Fruit fly (Drosophila melanogaster) whole organism, embryonic: ENCODE measurements around the gene UK114.

Experiments used
- Adf1 ChIP-seq: fragments of 200-800 bp; sonication (Bioruptor generic); IDR thresholded peaks from 2 replicates; pipeline ENCODE4 v1.3.6; 2022; ENCODE audit warnings: missing biosample characterization, missing genetic modification characterization
- C15 ChIP-seq: fragments of 200-800 bp; sonication (Bioruptor generic); IDR thresholded peaks from 3 replicates; pipeline ENCODE4 v1.3.6; 2022; ENCODE audit warnings: missing biosample characterization, missing genetic modification characterization
- CG10267 ChIP-seq: fragments of 200-800 bp; sonication (Bioruptor generic); optimal IDR thresholded peaks from 2 replicates; lab custom pipeline; 2018; ENCODE audit warnings: missing biosample characterization, mild to moderate bottlenecking, missing genetic modification characterization, moderate library complexity
- CG10959 ChIP-seq: fragments of 200-800 bp; sonication (Bioruptor generic); IDR thresholded peaks from 2 replicates; pipeline ENCODE4 v1.3.6; 2022; ENCODE audit warnings: missing biosample characterization, missing genetic modification characterization
- CG11560 ChIP-seq: fragments of 200-800 bp; sonication (Bioruptor generic); IDR thresholded peaks from 3 replicates; pipeline ENCODE4 v1.3.6; 2022; ENCODE audit warnings: missing biosample characterization, missing genetic modification characterization
- CG12391 ChIP-seq: fragments of 200-800 bp; sonication (Bioruptor generic); optimal IDR thresholded peaks from 3 replicates; lab custom pipeline; 2018; ENCODE audit warnings: missing biosample characterization, mild to moderate bottlenecking, missing genetic modification characterization, moderate library complexity
- CG12942 ChIP-seq: fragments of 200-800 bp; sonication (Bioruptor generic); optimal IDR thresholded peaks from 3 replicates; lab custom pipeline; 2016; ENCODE audit warnings: missing biosample characterization, missing genetic modification characterization
- CG13894 ChIP-seq: fragments of 200-800 bp; sonication (Bioruptor generic); optimal IDR thresholded peaks from 3 replicates; lab custom pipeline; 2018; ENCODE audit warnings: missing biosample characterization, mild to moderate bottlenecking, missing genetic modification characterization, moderate library complexity
- CG14014 ChIP-seq: fragments of 200-800 bp; sonication (Bioruptor generic); IDR thresholded peaks from 2 replicates; pipeline ENCODE4 v1.3.6; 2022; ENCODE audit warnings: missing biosample characterization, missing genetic modification characterization
- CG1603 ChIP-seq: fragments of 200-800 bp; sonication (Bioruptor generic); optimal IDR thresholded peaks from 2 replicates; lab custom pipeline; 2019; ENCODE audit warnings: missing biosample characterization, mild to moderate bottlenecking, missing genetic modification characterization, moderate library complexity
- CG18011 ChIP-seq: fragments of 200-800 bp; sonication (Bioruptor generic); optimal IDR thresholded peaks from 2 replicates; lab custom pipeline; 2017; ENCODE audit warnings: missing biosample characterization, missing genetic modification characterization, mild to moderate bottlenecking, moderate library complexity, missing genotype
- CG1832 ChIP-seq: fragments of 200-800 bp; sonication (Bioruptor generic); optimal IDR thresholded peaks from 2 replicates; lab custom pipeline; 2017; ENCODE audit warnings: missing biosample characterization, mild to moderate bottlenecking, missing genetic modification characterization, inconsistent platforms
- CG18619 ChIP-seq: fragments of 200-800 bp; sonication (Bioruptor generic); optimal IDR thresholded peaks from 3 replicates; lab custom pipeline; 2017; ENCODE audit warnings: missing biosample characterization, mild to moderate bottlenecking, missing genetic modification characterization
- CG2129 ChIP-seq: fragments of 200-800 bp; sonication (Bioruptor generic); IDR thresholded peaks from 2 replicates; pipeline ENCODE4 v1.3.6; 2022; ENCODE audit warnings: missing biosample characterization, missing genetic modification characterization; ENCODE audit not compliant: partially characterized antibody
- CG31388 ChIP-seq: fragments of 200-800 bp; sonication (Bioruptor generic); optimal IDR thresholded peaks from 2 replicates; lab custom pipeline; 2016; ENCODE audit warnings: missing biosample characterization, missing genetic modification characterization
- CG33557 ChIP-seq: fragments of 200-800 bp; sonication (Bioruptor generic); optimal IDR thresholded peaks from 2 replicates; lab custom pipeline; 2019; ENCODE audit warnings: missing biosample characterization, mild to moderate bottlenecking, missing genetic modification characterization, moderate library complexity
- CG3407 ChIP-seq: fragments of 200-800 bp; sonication (Bioruptor generic); optimal IDR thresholded peaks from 2 replicates; lab custom pipeline; 2018; ENCODE audit warnings: missing biosample characterization, mild to moderate bottlenecking, missing genetic modification characterization
- CG34376 ChIP-seq: fragments of 200-800 bp; sonication (Bioruptor generic); optimal IDR thresholded peaks from 2 replicates; lab custom pipeline; 2018; ENCODE audit warnings: missing biosample characterization, mild to moderate bottlenecking, missing genetic modification characterization
- CG6272 ChIP-seq: fragments of 200-800 bp; sonication (Bioruptor generic); IDR thresholded peaks from 2 replicates; pipeline ENCODE4 v1.3.6; 2022; ENCODE audit warnings: missing biosample characterization, missing genetic modification characterization
- CG6683 ChIP-seq: fragments of 200-800 bp; sonication (Bioruptor generic); optimal IDR thresholded peaks from 2 replicates; lab custom pipeline; 2017; ENCODE audit warnings: missing biosample characterization, mild to moderate bottlenecking, missing genetic modification characterization, missing genetic modification reagents
- CG7556 ChIP-seq: fragments of 200-800 bp; sonication (Bioruptor generic); optimal IDR thresholded peaks from 2 replicates; lab custom pipeline; 2017; ENCODE audit warnings: missing biosample characterization, mild to moderate bottlenecking, missing genetic modification characterization
- CG7839 ChIP-seq: fragments of 200-800 bp; sonication (Bioruptor generic); optimal IDR thresholded peaks from 3 replicates; lab custom pipeline; 2018; ENCODE audit warnings: missing biosample characterization, mild to moderate bottlenecking, missing genetic modification characterization, moderate library complexity
- CG8359 ChIP-seq: fragments of 200-800 bp; sonication (Bioruptor generic); optimal IDR thresholded peaks from 2 replicates; lab custom pipeline; 2017; ENCODE audit warnings: missing biosample characterization, mild to moderate bottlenecking, missing genetic modification characterization, borderline replicate concordance
- CG8478 ChIP-seq: fragments of >200 bp; optimal IDR thresholded peaks from 2 replicates; lab custom pipeline; 2018
- CTCF ChIP-seq: fragments of 200-800 bp; sonication (Bioruptor generic); optimal IDR thresholded peaks from 2 replicates; lab custom pipeline; 2017; ENCODE audit warnings: missing biosample characterization, mild to moderate bottlenecking, missing genetic modification characterization, moderate library complexity
- GATAe ChIP-seq: fragments of 200-800 bp; sonication (Bioruptor generic); conservative IDR thresholded peaks from 2 replicates; pipeline ENCODE4 v1.3.6; 2022; ENCODE audit warnings: missing biosample characterization, missing genetic modification characterization
- HLH54F ChIP-seq: fragments of 200-800 bp; sonication (Bioruptor generic); optimal IDR thresholded peaks from 3 replicates; lab custom pipeline; 2016; ENCODE audit warnings: missing biosample characterization, missing genetic modification characterization
- Kr ChIP-seq: fragments of 200-800 bp; sonication (Bioruptor generic); optimal IDR thresholded peaks from 2 replicates; lab custom pipeline; 2017; ENCODE audit warnings: missing biosample characterization, mild to moderate bottlenecking, missing genetic modification characterization
- Lpt ChIP-seq: fragments of >200 bp; optimal IDR thresholded peaks from 2 replicates; lab custom pipeline; 2018; ENCODE audit warnings: missing biosample characterization, missing genetic modification characterization
- Mad ChIP-seq: fragments of 200-800 bp; sonication (Bioruptor generic); optimal IDR thresholded peaks from 2 replicates; lab custom pipeline; 2016; ENCODE audit warnings: missing biosample characterization, missing genetic modification characterization
- Meics ChIP-seq: fragments of 200-800 bp; sonication (Bioruptor generic); optimal IDR thresholded peaks from 2 replicates; lab custom pipeline; 2017; ENCODE audit warnings: missing biosample characterization, mild to moderate bottlenecking, missing genetic modification characterization
- Mrtf ChIP-seq: fragments of 200-800 bp; sonication (Bioruptor generic); IDR thresholded peaks from 3 replicates; pipeline ENCODE4 v1.3.6; 2022; ENCODE audit warnings: missing biosample characterization, missing genetic modification characterization
- NFAT ChIP-seq: fragments of 200-800 bp; sonication (Bioruptor generic); IDR thresholded peaks from 2 replicates; pipeline ENCODE4 v1.3.6; 2022; ENCODE audit warnings: missing biosample characterization, missing genetic modification characterization
- NK7.1 ChIP-seq: fragments of 200-800 bp; sonication (Bioruptor generic); optimal IDR thresholded peaks from 3 replicates; lab custom pipeline; 2016; ENCODE audit warnings: missing biosample characterization, missing genetic modification characterization
- Nf-YA ChIP-seq: fragments of 200-800 bp; sonication (Bioruptor generic); IDR thresholded peaks from 2 replicates; pipeline ENCODE4 v1.3.6; 2022; ENCODE audit warnings: missing biosample characterization, missing genetic modification characterization
- Nf-YB ChIP-seq: fragments of 200-800 bp; sonication (Bioruptor generic); optimal IDR thresholded peaks from 3 replicates; lab custom pipeline; 2019; ENCODE audit warnings: missing biosample characterization, mild to moderate bottlenecking, missing genetic modification characterization, moderate library complexity
- Sin3A ChIP-seq: fragments of >200 bp; optimal IDR thresholded peaks from 2 replicates; lab custom pipeline; 2018
- Sox102F ChIP-seq: fragments of 200-800 bp; sonication (Bioruptor generic); optimal IDR thresholded peaks from 2 replicates; lab custom pipeline; 2018; ENCODE audit warnings: missing biosample characterization, mild to moderate bottlenecking, missing genetic modification characterization, moderate library complexity
- Usf ChIP-seq: fragments of 200-800 bp; sonication (Bioruptor generic); optimal IDR thresholded peaks from 2 replicates; lab custom pipeline; 2017; ENCODE audit warnings: missing genotype, missing biosample characterization, missing genetic modification characterization
- Xrp1 ChIP-seq: fragments of 200-800 bp; sonication (Bioruptor generic); IDR thresholded peaks from 2 replicates; pipeline ENCODE4 v1.3.6; 2022; ENCODE audit warnings: missing biosample characterization, missing genetic modification characterization
- aop ChIP-seq: fragments of 200-800 bp; sonication (Bioruptor generic); IDR thresholded peaks from 2 replicates; pipeline ENCODE4 v1.3.6; 2022; ENCODE audit warnings: missing biosample characterization, missing genetic modification characterization
- chn ChIP-seq: fragments of 200-800 bp; sonication (Bioruptor generic); optimal IDR thresholded peaks from 2 replicates; lab custom pipeline; 2016; ENCODE audit warnings: missing biosample characterization, missing genetic modification characterization
- gsb ChIP-seq: fragments of 200-800 bp; sonication (Bioruptor generic); IDR thresholded peaks from 2 replicates; pipeline ENCODE4 v1.3.6; 2022; ENCODE audit warnings: missing biosample characterization, missing genetic modification characterization
- luna ChIP-seq: fragments of 200-800 bp; sonication (Bioruptor generic); optimal IDR thresholded peaks from 2 replicates; lab custom pipeline; 2016; ENCODE audit warnings: missing biosample characterization, missing genetic modification characterization
- slp2 ChIP-seq: fragments of 200-800 bp; sonication (Bioruptor generic); optimal IDR thresholded peaks from 2 replicates; lab custom pipeline; 2016; ENCODE audit warnings: missing biosample characterization, missing genetic modification characterization
- tin ChIP-seq: fragments of 200-800 bp; sonication (Bioruptor generic); optimal IDR thresholded peaks from 3 replicates; lab custom pipeline; 2016; ENCODE audit warnings: missing biosample characterization, missing genetic modification characterization
- trh ChIP-seq: fragments of 200-800 bp; sonication (Bioruptor generic); optimal IDR thresholded peaks from 2 replicates; lab custom pipeline; 2016; ENCODE audit warnings: missing biosample characterization, missing genetic modification characterization
- ttk ChIP-seq: fragments of 200-800 bp; sonication (Bioruptor generic); IDR thresholded peaks from 2 replicates; pipeline ENCODE4 v2.1.2; 2022; ENCODE audit warnings: missing biosample characterization, missing genetic modification characterization
- twi ChIP-seq: fragments of 200-800 bp; optimal IDR thresholded peaks from 2 replicates; lab custom pipeline; 2019; ENCODE audit warnings: missing biosample characterization, mild to moderate bottlenecking, missing genetic modification characterization, moderate library complexity
- unc-4 ChIP-seq: fragments of 200-800 bp; sonication (Bioruptor generic); IDR thresholded peaks from 2 replicates; pipeline ENCODE4 v1.3.6; 2022; ENCODE audit warnings: missing biosample characterization, missing genetic modification characterization; ENCODE audit not compliant: partially characterized antibody

Gene UK114

dm6 chr2L:15248163-15249005, 26.5 kb downstream of the UK114 start, which contains the start of gene dao (continued):
- TF ChIP-seq unc-4 (GFP tag; lab: Robert Waterston, UW) (peak; percentile 74), C15 (GFP tag; lab: Robert Waterston, UW) (no peak), CG18619 (GFP tag; lab: Kevin White, UChicago) (peak; percentile 19), CG33557 (GFP tag; lab: Kevin White, UChicago) (no peak), Sox102F (GFP tag; lab: Kevin White, UChicago) (peak; percentile 54), CG1603 (peak; percentile 23), CG1832 (GFP tag; lab: Kevin White, UChicago) (no peak), Adf1 (GFP tag; lab: Robert Waterston, UW) (no peak), twi (tag; lab: Kevin White, UChicago) (no peak), GATAe (GFP tag; lab: Robert Waterston, UW) (no peak), Lpt (no peak), CG8359 (GFP tag; lab: Kevin White, UChicago) (no peak), luna (GFP tag; lab: Kevin White, UChicago) (no peak), NK7.1 (no peak), CG10267 (peak; percentile 38), CG18011 (GFP tag; lab: Kevin White, UChicago) (no peak), Sin3A (lab: Kevin White, UChicago) (peak; percentile 6), trh (GFP tag; lab: Kevin White, UChicago) (no peak), aop (GFP tag; lab: Robert Waterston, UW) (0 out of 2 replicates have a peak, but pooled peaks have one; percentile 6), chn (GFP tag; lab: Kevin White, UChicago) (peak; percentile 63), CG14014 (GFP tag; lab: Robert Waterston, UW) (0 out of 2 replicates have a peak, but pooled peaks have one; percentile 48), NFAT (peak; percentile 40; the same call in 1 of the 2 replicates), CG13894 (tag; lab: Kevin White, UChicago) (no peak), Xrp1 (GFP tag; lab: Robert Waterston, UW) (peak; percentile 24; the same call in 1 of the 2 replicates), HLH54F (GFP tag; lab: Kevin White, UChicago) (peak; percentile 35), CTCF (peak; percentile 26), CG34376 (GFP tag; lab: Kevin White, UChicago) (no peak), tin (GFP tag; lab: Kevin White, UChicago) (peak; percentile 68), CG8478 (lab: Kevin White, UChicago) (no peak), CG31388 (GFP tag; lab: Kevin White, UChicago) (peak; percentile 27), CG6683 (GFP tag; lab: Kevin White, UChicago) (no peak), Kr (GFP tag; lab: Kevin White, UChicago) (no peak), CG7556 (GFP tag; lab: Kevin White, UChicago) (peak; percentile 31), CG2129 (peak; percentile 49), Nf-YB (GFP tag; lab: Kevin White, UChicago) (no peak), CG7839 (peak; percentile 46), gsb (GFP tag; lab: Robert Waterston, UW) (0 out of 2 replicates have a peak, but pooled peaks have one; percentile 6), CG6272 (GFP tag; lab: Robert Waterston, UW) (peak; percentile 63), CG12942 (GFP tag; lab: Kevin White, UChicago) (peak; percentile 38), CG3407 (GFP tag; lab: Kevin White, UChicago) (no peak), Usf (GFP tag; lab: Kevin White, UChicago) (no peak), CG12391 (tag; lab: Kevin White, UChicago) (peak; percentile 73), slp2 (GFP tag; lab: Kevin White, UChicago) (no peak), Mad (GFP tag; lab: Kevin White, UChicago) (no peak), CG10959 (0 out of 2 replicates have a peak, but pooled peaks have one; percentile 5), ttk (GFP tag; lab: Robert Waterston, UW) (peak; percentile 47; the same call in 1 of the 2 replicates), Nf-YA (GFP tag; lab: Robert Waterston, UW) (peak; percentile 22; the same call in 1 of the 2 replicates), Meics (GFP tag; lab: Kevin White, UChicago) (peak; percentile 34), Mrtf (peak; percentile 41; the same call in 1 of the 3 replicates), CG11560 (no peak)
